Fruit fly (Drosophila melanogaster) Kc167 (cell line): ENCODE data around the gene CG31751.

Experiments used
- Sin3A ChIP-seq: fragments of >200 bp; optimal IDR thresholded peaks from 2 replicates; lab custom pipeline; 2018; ENCODE audit warnings: missing external identifiers
- h ChIP-seq: fragments of >200 bp; optimal IDR thresholded peaks from 3 replicates; lab custom pipeline; 2018; ENCODE audit warnings: missing external identifiers
- ttk ChIP-seq: sonication (Bioruptor generic); optimal IDR thresholded peaks from 2 replicates; lab custom pipeline; 2017; ENCODE audit warnings: missing external identifiers

DNA sequence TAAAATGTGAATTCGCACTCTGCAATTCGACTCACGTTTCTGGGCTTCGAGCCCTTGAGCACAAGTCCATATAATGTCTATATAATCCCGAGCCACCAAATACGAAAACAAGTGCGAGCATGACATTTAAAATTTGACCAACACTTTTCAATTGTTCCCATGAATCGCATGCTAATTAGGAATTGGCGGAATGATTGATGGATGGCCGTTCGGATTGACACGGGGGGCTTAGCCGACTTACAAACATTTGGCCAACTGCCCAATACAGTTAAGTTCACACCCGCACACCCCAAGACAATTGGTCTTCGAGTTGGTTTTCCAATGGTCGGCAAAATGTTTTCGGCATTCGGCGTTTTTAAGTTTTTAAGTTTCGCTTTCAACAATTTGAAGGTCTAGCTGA is 35.9 kb upstream of the CG31751 start:
- no peak for TF ChIP-seq Sin3A (lab: Kevin White, UChicago)
- no peak for TF ChIP-seq ttk (lab: Kevin White, UChicago)
- no peak for TF ChIP-seq h (lab: Kevin White, UChicago)
